Worm (Caenorhabditis elegans) whole organism, L4 larva: ENCODE measurements around the gene M117.1.

ENCODE experiments used
- D1046.2 ChIP-seq: fragments of 200-800 bp; sonication (Bioruptor generic); IDR thresholded peaks from 2 replicates; pipeline ENCODE4 v1.3.6; 2022; ENCODE audit warnings: missing genetic modification characterization, missing compliant biosample characterization
- F26F4.8 ChIP-seq: fragments of 200-800 bp; sonication (Bioruptor generic); conservative IDR thresholded peaks from 2 replicates; pipeline ENCODE4 v1.3.6; 2022; ENCODE audit warnings: missing genetic modification characterization, missing compliant biosample characterization
- R02D3.7 ChIP-seq: fragments of 150-350 bp; sonication (generic microtip); optimal IDR thresholded peaks from 3 replicates; lab custom pipeline; 2014; ENCODE audit warnings: missing biosample characterization, missing genetic modification characterization
- T20F7.1 ChIP-seq: fragments of 200-800 bp; sonication (Bioruptor generic); optimal IDR thresholded peaks from 2 replicates; lab custom pipeline; 2018; ENCODE audit warnings: mild to moderate bottlenecking, missing genetic modification characterization, missing compliant biosample characterization
- Y5F2A.4 ChIP-seq: fragments of 200-800 bp; sonication (Bioruptor generic); optimal IDR thresholded peaks from 2 replicates; lab custom pipeline; 2018; ENCODE audit warnings: mild to moderate bottlenecking, missing genetic modification characterization, missing compliant biosample characterization
- Y75B8A.6 ChIP-seq: fragments of 200-800 bp; sonication (Bioruptor generic); IDR thresholded peaks from 2 replicates; pipeline ENCODE4 v1.3.6; 2022; ENCODE audit warnings: missing genetic modification reagents, missing genetic modification characterization, missing compliant biosample characterization
- ZK337.2 ChIP-seq: fragments of 200-800 bp; sonication (Bioruptor generic); IDR thresholded peaks from 2 replicates; pipeline ENCODE4 v1.3.6; 2022; ENCODE audit warnings: missing genetic modification reagents, missing genetic modification characterization, missing compliant biosample characterization
- ZK546.5 ChIP-seq, 2 experiments: sonication (generic microtip); optimal IDR thresholded peaks; 2 replicates each; lab custom pipeline; 2017; ENCODE audit warnings: missing biosample characterization in 2 of 2, missing genetic modification characterization in 2 of 2
- attf-4 ChIP-seq: sonication (generic microtip); optimal IDR thresholded peaks from 3 replicates; lab custom pipeline; 2017; ENCODE audit warnings: missing biosample characterization, missing genetic modification characterization
- ceh-32 ChIP-seq: sonication (generic microtip); optimal IDR thresholded peaks from 2 replicates; lab custom pipeline; 2016; ENCODE audit warnings: mild to moderate bottlenecking, missing genetic modification characterization, missing compliant biosample characterization; ENCODE audit not compliant: poor library complexity
- ceh-44 ChIP-seq: fragments of 200-800 bp; sonication (Bioruptor generic); IDR thresholded peaks from 2 replicates; pipeline ENCODE4 v1.3.6; 2022; ENCODE audit warnings: missing genetic modification reagents, missing genetic modification characterization, missing compliant biosample characterization
- ceh-82 ChIP-seq: sonication (generic microtip); optimal IDR thresholded peaks from 2 replicates; lab custom pipeline; 2017; ENCODE audit warnings: missing biosample characterization, missing genetic modification characterization
- ces-1 ChIP-seq: fragments of 150-350 bp; sonication (generic microtip); optimal IDR thresholded peaks from 4 replicates; lab custom pipeline; 2014; ENCODE audit warnings: missing biosample characterization, missing genetic modification reagents, missing genetic modification characterization
- daf-8 ChIP-seq: fragments of 200-800 bp; sonication (Bioruptor generic); IDR thresholded peaks from 2 replicates; pipeline ENCODE4 v1.3.6; 2022; ENCODE audit warnings: missing genetic modification characterization, missing compliant biosample characterization
- dmd-6 ChIP-seq: fragments of 200-800 bp; sonication (Bioruptor generic); IDR thresholded peaks from 2 replicates; pipeline ENCODE4 v1.3.6; 2022; ENCODE audit warnings: missing genetic modification reagents, missing genetic modification characterization, missing compliant biosample characterization
- dmd-8 ChIP-seq: fragments of 200-800 bp; sonication (Bioruptor generic); IDR thresholded peaks from 2 replicates; pipeline ENCODE4 v1.3.6; 2022; ENCODE audit warnings: missing genetic modification characterization, missing compliant biosample characterization
- dmd-9 ChIP-seq: fragments of 200-800 bp; sonication (Bioruptor generic); IDR thresholded peaks from 2 replicates; pipeline ENCODE4 v1.3.6; 2022; ENCODE audit warnings: missing genetic modification reagents, missing genetic modification characterization, missing compliant biosample characterization
- duxl-1 ChIP-seq: sonication (generic microtip); optimal IDR thresholded peaks from 2 replicates; lab custom pipeline; 2016; ENCODE audit warnings: mild to moderate bottlenecking, missing genetic modification characterization, moderate library complexity, missing compliant biosample characterization; ENCODE audit not compliant: poor library complexity
- dve-1 ChIP-seq: sonication (generic microtip); optimal IDR thresholded peaks from 2 replicates; lab custom pipeline; 2017; ENCODE audit warnings: antibody characterized with exemption, mild to moderate bottlenecking, missing genetic modification characterization, missing compliant biosample characterization; ENCODE audit not compliant: insufficient read depth
- egl-27 ChIP-seq: sonication (generic microtip); optimal IDR thresholded peaks from 3 replicates; lab custom pipeline; 2017; ENCODE audit warnings: missing biosample characterization, missing genetic modification reagents, missing genetic modification characterization
- fkh-10 ChIP-seq: fragments of 150-350 bp; optimal IDR thresholded peaks from 2 replicates; lab custom pipeline; 2014; ENCODE audit warnings: missing biosample characterization, missing genetic modification reagents, missing genetic modification characterization
- gei-8 ChIP-seq: fragments of 200-800 bp; sonication (Bioruptor generic); optimal IDR thresholded peaks from 2 replicates; lab custom pipeline; 2018; ENCODE audit warnings: mild to moderate bottlenecking, missing genetic modification characterization, missing compliant biosample characterization
- hlh-30 ChIP-seq: sonication (generic microtip); optimal IDR thresholded peaks from 2 replicates; lab custom pipeline; 2017; ENCODE audit warnings: antibody characterized with exemption, mild to moderate bottlenecking, missing genetic modification characterization, missing compliant biosample characterization; ENCODE audit not compliant: insufficient read depth
- lin-1 ChIP-seq: fragments of 200-800 bp; sonication (Bioruptor generic); IDR thresholded peaks from 2 replicates; pipeline ENCODE4 v1.3.6; 2022; ENCODE audit warnings: missing genetic modification reagents, missing genetic modification characterization, missing compliant biosample characterization
- lin-15B ChIP-seq: fragments of 150-350 bp; sonication (generic microtip); optimal IDR thresholded peaks from 3 replicates; lab custom pipeline; 2014; ENCODE audit warnings: missing biosample characterization, missing genetic modification characterization
- lin-29 ChIP-seq: fragments of 200-800 bp; sonication (Bioruptor generic); IDR thresholded peaks from 2 replicates; pipeline ENCODE4 v1.3.6; 2022; ENCODE audit warnings: missing genetic modification reagents, missing genetic modification characterization, missing compliant biosample characterization
- lin-38 ChIP-seq: fragments of 200-800 bp; sonication (Bioruptor generic); IDR thresholded peaks from 2 replicates; pipeline ENCODE4 v1.3.6; 2022; ENCODE audit warnings: missing genetic modification reagents, missing genetic modification characterization, missing compliant biosample characterization
- madf-9 ChIP-seq: fragments of 200-800 bp; sonication (Bioruptor generic); conservative IDR thresholded peaks from 2 replicates; pipeline ENCODE4 v1.3.6; 2022; ENCODE audit warnings: missing genetic modification reagents, missing genetic modification characterization, missing compliant biosample characterization
- mdl-1 ChIP-seq, 2 experiments: fragments of 150-350 bp in 1 of 2; sonication (generic microtip) in 1 of 2; optimal IDR thresholded peaks; 2 replicates each; lab custom pipeline; 2014 to 2017; ENCODE audit warnings: missing biosample characterization in 2 of 2, missing genetic modification characterization in 2 of 2
- mdt-29 ChIP-seq: fragments of 200-800 bp; sonication (Bioruptor generic); IDR thresholded peaks from 2 replicates; pipeline ENCODE4 v1.3.6; 2022; ENCODE audit warnings: missing genetic modification reagents, missing genetic modification characterization, missing compliant biosample characterization
- mxl-3 ChIP-seq: fragments of 200-800 bp; sonication (Bioruptor generic); optimal IDR thresholded peaks from 2 replicates; lab custom pipeline; 2018; ENCODE audit warnings: mild to moderate bottlenecking, missing genetic modification characterization, missing compliant biosample characterization
- nhr-11 ChIP-seq: fragments of 150-350 bp; optimal IDR thresholded peaks from 2 replicates; lab custom pipeline; 2014; ENCODE audit warnings: missing biosample characterization, missing genetic modification characterization
- nhr-111 ChIP-seq: fragments of 200-800 bp; sonication (Bioruptor generic); optimal IDR thresholded peaks from 2 replicates; lab custom pipeline; 2018; ENCODE audit warnings: mild to moderate bottlenecking, missing genetic modification characterization, missing compliant biosample characterization
- nhr-25 ChIP-seq: sonication (generic microtip); optimal IDR thresholded peaks from 2 replicates; lab custom pipeline; 2017; ENCODE audit warnings: missing genetic modification characterization, mild to moderate bottlenecking, missing compliant biosample characterization, antibody characterized with exemption, moderate library complexity, borderline replicate concordance; ENCODE audit not compliant: insufficient read depth
- nhr-41 ChIP-seq: fragments of 200-800 bp; sonication (Bioruptor generic); IDR thresholded peaks from 2 replicates; pipeline ENCODE4 v1.3.6; 2022; ENCODE audit warnings: missing genetic modification reagents, missing genetic modification characterization, missing compliant biosample characterization
- nhr-48 ChIP-seq: sonication (generic microtip); optimal IDR thresholded peaks from 2 replicates; lab custom pipeline; 2016; ENCODE audit warnings: mild to moderate bottlenecking, missing genetic modification characterization, missing compliant biosample characterization
- nhr-77 ChIP-seq: fragments of 150-350 bp; optimal IDR thresholded peaks from 2 replicates; lab custom pipeline; 2014; ENCODE audit warnings: missing biosample characterization, missing genetic modification characterization
- pha-4 ChIP-seq, 2 experiments: fragments of 150-350 bp in 1 of 2; fragments of 200-800 bp in 1 of 2; sonication (Bioruptor generic) in 1 of 2; IDR thresholded peaks in 1 of 2; optimal IDR thresholded peaks in 1 of 2; 2 replicates each; pipeline versions ENCODE4 v1.3.6 to Lab custom; 2014 to 2022; ENCODE audit warnings: missing genetic modification characterization in 2 of 2, missing genetic modification reagents in 2 of 2, missing biosample characterization in 1 of 2, missing compliant biosample characterization in 1 of 2
- php-3 ChIP-seq: fragments of 200-800 bp; sonication (Bioruptor generic); IDR thresholded peaks from 2 replicates; pipeline ENCODE4 v1.3.6; 2022; ENCODE audit warnings: missing genetic modification reagents, missing genetic modification characterization, missing compliant biosample characterization
- pqm-1 ChIP-seq: sonication (generic microtip); optimal IDR thresholded peaks from 2 replicates; lab custom pipeline; 2017; ENCODE audit warnings: missing biosample characterization, missing genetic modification characterization
- saeg-2 ChIP-seq: fragments of 200-800 bp; sonication (Bioruptor generic); IDR thresholded peaks from 2 replicates; pipeline ENCODE4 v1.3.6; 2022; ENCODE audit warnings: missing genetic modification reagents, missing genetic modification characterization, missing compliant biosample characterization
- snpc-1.2 ChIP-seq: fragments of 200-800 bp; sonication (Bioruptor generic); IDR thresholded peaks from 2 replicates; pipeline ENCODE4 v1.3.6; 2022; ENCODE audit warnings: missing genetic modification reagents, missing genetic modification characterization, missing compliant biosample characterization
- snpc-4 ChIP-seq: fragments of 150-350 bp; optimal IDR thresholded peaks from 2 replicates; lab custom pipeline; 2014; ENCODE audit warnings: missing biosample characterization, missing genetic modification characterization
- spr-1 ChIP-seq: sonication (generic microtip); optimal IDR thresholded peaks from 2 replicates; lab custom pipeline; 2016; ENCODE audit warnings: mild to moderate bottlenecking, missing genetic modification characterization, missing compliant biosample characterization
- spr-3 ChIP-seq: fragments of 200-800 bp; sonication (Bioruptor generic); optimal IDR thresholded peaks from 2 replicates; lab custom pipeline; 2018; ENCODE audit warnings: mild to moderate bottlenecking, missing genetic modification characterization, missing compliant biosample characterization
- tra-1 ChIP-seq: fragments of 200-800 bp; sonication (Bioruptor generic); IDR thresholded peaks from 2 replicates; pipeline ENCODE4 v1.3.6; 2022; ENCODE audit warnings: missing genetic modification reagents, missing genetic modification characterization, missing compliant biosample characterization
- unc-39 ChIP-seq: sonication (generic microtip); optimal IDR thresholded peaks from 2 replicates; lab custom pipeline; 2017; ENCODE audit warnings: missing biosample characterization, missing genetic modification characterization
- vab-7 ChIP-seq: fragments of 200-800 bp; sonication (Bioruptor generic); IDR thresholded peaks from 2 replicates; pipeline ENCODE4 v1.3.6; 2022; ENCODE audit warnings: missing genetic modification reagents, missing genetic modification characterization, missing compliant biosample characterization
- zfp-2 ChIP-seq: sonication (generic microtip); optimal IDR thresholded peaks from 2 replicates; lab custom pipeline; 2016; ENCODE audit warnings: mild to moderate bottlenecking, missing genetic modification characterization, missing compliant biosample characterization
- zfp-3 ChIP-seq: fragments of 200-800 bp; sonication (Bioruptor generic); conservative IDR thresholded peaks from 2 replicates; pipeline ENCODE4 v1.3.6; 2022; ENCODE audit warnings: missing genetic modification reagents, missing genetic modification characterization, missing compliant biosample characterization
- ztf-7 ChIP-seq: fragments of 150-350 bp; optimal IDR thresholded peaks from 2 replicates; lab custom pipeline; 2014; ENCODE audit warnings: missing biosample characterization, missing genetic modification characterization

The M117.1 gene

ce11 chrIV:11809708-11810114, 4.3 kb upstream of the M117.1 start (continued):
- TF ChIP-seq nhr-25 (tag; lab: Kevin White, UChicago) (peak; percentile 2), spr-3 (no peak), duxl-1 (tag; lab: Kevin White, UChicago) (no peak), dmd-9 (GFP tag; lab: Robert Waterston, UW) (no peak), mdt-29 (GFP tag; lab: Robert Waterston, UW) (no peak), vab-7 (GFP tag; lab: Robert Waterston, UW) (no peak), tra-1 (GFP tag; lab: Robert Waterston, UW) (0 out of 2 replicates have a peak, but pooled peaks have one; percentile 4), zfp-2 (tag; lab: Kevin White, UChicago) (no peak), lin-29 (GFP tag; lab: Robert Waterston, UW) (no peak), pha-4 (GFP tag; IDR thresholded peaks at IDR 0.05; lab: Robert Waterston, UW) (no peak), pha-4 (tag; optimal IDR thresholded peaks at IDR 0.05; lab: Kevin White, UChicago) (peak; percentile 28), nhr-48 (tag; lab: Kevin White, UChicago) (peak; percentile 51), mxl-3 (GFP tag; lab: Kevin White, UChicago) (peak; percentile 34), snpc-4 (no peak), ZK337.2 (GFP tag; lab: Robert Waterston, UW) (no peak), mdl-1 (tag; optimal IDR thresholded peaks at IDR 0.05; lab: Kevin White, UChicago) (peak; percentile 57 to 82), hlh-30 (peak; percentile 69), F26F4.8 (no peak), daf-8 (GFP tag; lab: Robert Waterston, UW) (no peak), lin-1 (no peak), ces-1 (GFP tag; lab: Kevin White, UChicago) (no peak), ceh-82 (tag; lab: Kevin White, UChicago) (no peak), dmd-6 (GFP tag; lab: Robert Waterston, UW) (peak; percentile 68), ZK546.5 (tag; optimal IDR thresholded peaks at IDR 0.05; lab: Kevin White, UChicago) (no peak), unc-39 (tag; lab: Kevin White, UChicago) (no peak), saeg-2 (GFP tag; lab: Robert Waterston, UW) (no peak), ztf-7 (tag; lab: Kevin White, UChicago) (no peak), nhr-41 (GFP tag; lab: Robert Waterston, UW) (no peak), R02D3.7 (no peak), attf-4 (tag; lab: Kevin White, UChicago) (no peak), dve-1 (tag; lab: Kevin White, UChicago) (peak; percentile 89), gei-8 (no peak), fkh-10 (GFP tag; lab: Kevin White, UChicago) (peak; percentile 90), snpc-1.2 (GFP tag; lab: Robert Waterston, UW) (no peak), php-3 (GFP tag; lab: Robert Waterston, UW) (no peak), T20F7.1 (GFP tag; lab: Kevin White, UChicago) (peak; percentile 21), Y5F2A.4 (GFP tag; lab: Kevin White, UChicago) (no peak), spr-1 (tag; lab: Kevin White, UChicago) (no peak), D1046.2 (GFP tag; lab: Robert Waterston, UW) (no peak), nhr-11 (tag; lab: Kevin White, UChicago) (peak; percentile 83), zfp-3 (GFP tag; lab: Robert Waterston, UW) (no peak), ceh-32 (tag; lab: Kevin White, UChicago) (no peak), nhr-111 (GFP tag; lab: Kevin White, UChicago) (no peak), ceh-44 (no peak), nhr-77 (tag; lab: Kevin White, UChicago) (peak; percentile 58), egl-27 (tag; lab: Kevin White, UChicago) (no peak), Y75B8A.6 (GFP tag; lab: Robert Waterston, UW) (no peak), dmd-8 (no peak), pqm-1 (tag; lab: Kevin White, UChicago) (no peak), lin-38 (GFP tag; lab: Robert Waterston, UW) (no peak), madf-9 (no peak), lin-15B (tag; lab: Kevin White, UChicago) (no peak)
